Worm (Caenorhabditis elegans): ENCODE results near the gene ttr-17.

Gene ttr-17

DNA sequence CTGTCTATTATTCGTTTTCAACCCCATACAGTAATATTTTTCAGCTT is 28.4 kb downstream of the ttr-17 start, which contains the start of gene kdin-1:
Gene kdin-1 (plus strand): TSS at position 38 of the 47 bp plus-strand sequence.
- no peak for TF ChIP-seq ceh-36 (tag; optimal IDR thresholded peaks at IDR 0.05)
- TF ChIP-seq hmg-4 (GFP tag; optimal IDR thresholded peaks at IDR 0.05), result no peak

DNA sequence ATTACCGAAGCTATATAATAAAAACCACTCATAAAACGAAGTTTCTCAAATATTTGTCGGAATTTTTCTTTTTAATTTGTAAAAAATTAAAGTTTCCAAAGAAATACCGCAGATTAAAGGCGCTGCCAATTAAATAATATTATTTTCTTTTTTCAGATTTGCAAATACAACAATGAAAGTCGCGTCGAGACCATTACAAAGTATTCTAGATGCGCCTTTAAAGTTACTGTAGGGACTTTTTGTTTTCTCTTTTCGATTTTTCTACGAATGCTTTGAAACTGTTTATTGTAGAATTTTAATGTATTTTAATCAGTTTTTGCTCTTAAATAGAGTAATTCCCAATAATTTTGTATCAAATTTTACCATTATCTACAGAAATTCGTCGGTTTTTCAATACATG is 28.6 kb downstream of the ttr-17 start:
- TF ChIP-seq ceh-36 (tag; optimal IDR thresholded peaks at IDR 0.05), result no peak
- no peak for TF ChIP-seq flt-1 (GFP tag; IDR thresholded peaks at IDR 0.05)
- no peak for TF ChIP-seq B0310.2 (tag; optimal IDR thresholded peaks at IDR 0.05)
- TF ChIP-seq ceh-13 (GFP tag; optimal IDR thresholded peaks at IDR 0.05), result no peak
- TF ChIP-seq aly-1 (tag; optimal IDR thresholded peaks at IDR 0.05), result no peak
- TF ChIP-seq hmbx-1 (tag; optimal IDR thresholded peaks at IDR 0.05), result no peak
- no peak for TF ChIP-seq hmg-4 (GFP tag; optimal IDR thresholded peaks at IDR 0.05)
- TF ChIP-seq hnd-1 (tag; optimal IDR thresholded peaks at IDR 0.05), result no peak
- TF ChIP-seq ets-7 (tag; optimal IDR thresholded peaks at IDR 0.05), result no peak
- TF ChIP-seq sea-1 (GFP tag; conservative IDR thresholded peaks at IDR 0.05), result no peak
- TF ChIP-seq F13C5.2 (tag; optimal IDR thresholded peaks at IDR 0.05), result no peak
- no peak for TF ChIP-seq tra-4 (tag; optimal IDR thresholded peaks at IDR 0.05)
- no peak for TF ChIP-seq pes-1 (GFP tag; IDR thresholded peaks at IDR 0.05)
- no peak for TF ChIP-seq tbx-11 (GFP tag; IDR thresholded peaks at IDR 0.05)
- no peak for TF ChIP-seq tbx-37 (GFP tag; conservative IDR thresholded peaks at IDR 0.05)

DNA sequence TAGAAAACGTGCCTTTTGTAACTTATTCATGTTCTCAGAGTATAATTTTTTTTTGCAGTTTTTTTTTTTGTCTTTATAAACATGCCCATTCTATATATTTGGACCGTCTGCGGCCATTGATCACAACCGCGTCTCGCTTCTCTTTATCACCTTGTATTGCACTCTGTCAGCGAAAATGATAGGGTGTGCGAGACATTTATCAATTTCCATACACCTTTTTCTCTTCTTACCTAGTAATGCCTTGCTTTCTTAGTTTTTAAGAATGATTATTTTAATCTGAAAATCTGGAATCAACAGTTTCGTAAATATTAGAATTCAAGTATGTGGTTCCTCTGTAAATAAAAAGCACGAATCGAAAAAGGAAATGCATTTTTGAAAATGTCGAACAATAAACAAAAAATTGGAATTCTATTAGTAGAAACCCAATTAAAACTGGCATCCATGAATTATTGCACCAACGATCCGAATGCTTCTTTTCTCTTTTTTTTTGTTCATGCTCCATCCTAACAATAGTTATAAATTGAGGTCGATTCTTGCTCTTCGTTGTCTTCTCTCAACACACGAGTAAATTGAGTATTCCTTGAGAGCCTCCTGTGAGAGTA is 29.6 kb downstream of the ttr-17 start:
- TF ChIP-seq ets-7 (tag; optimal IDR thresholded peaks at IDR 0.05) (no peak), pes-1 (GFP tag; IDR thresholded peaks at IDR 0.05) (no peak), hmg-4 (GFP tag; optimal IDR thresholded peaks at IDR 0.05) (no peak), F13C5.2 (tag; optimal IDR thresholded peaks at IDR 0.05) (no peak), ama-1 (optimal IDR thresholded peaks at IDR 0.05) (no peak), tbx-11 (GFP tag; IDR thresholded peaks at IDR 0.05) (no peak), hnd-1 (tag; optimal IDR thresholded peaks at IDR 0.05) (no peak), tra-4 (tag; optimal IDR thresholded peaks at IDR 0.05) (no peak), ceh-13 (GFP tag; optimal IDR thresholded peaks at IDR 0.05) (no peak), hmbx-1 (tag; optimal IDR thresholded peaks at IDR 0.05) (no peak), scrt-1 (GFP tag; IDR thresholded peaks at IDR 0.05) (no peak)

DNA sequence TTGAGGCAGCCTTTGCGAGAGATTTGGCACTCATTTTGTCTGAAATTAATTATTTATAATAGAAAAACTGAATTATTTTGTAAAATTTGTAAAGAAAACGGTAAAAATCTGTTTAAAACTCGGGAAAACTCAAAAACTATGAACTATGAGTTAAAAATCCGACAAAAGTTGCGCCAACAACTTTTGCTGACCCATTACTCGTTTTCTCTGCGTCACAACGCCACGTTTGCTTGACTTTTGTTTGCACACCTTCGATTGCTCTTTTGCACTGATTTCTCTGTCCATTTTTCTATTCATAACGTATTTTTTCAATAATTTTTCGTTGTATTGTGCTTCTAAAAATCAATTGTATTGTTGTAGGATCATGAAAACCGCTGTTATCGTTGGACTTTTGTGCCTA is 30.6 kb downstream of the ttr-17 start, which contains the start of gene fkb-1:
Gene fkb-1 (plus strand): TSS at position 361 of the 400 bp plus-strand sequence.
- TF ChIP-seq F13C5.2 (tag; optimal IDR thresholded peaks at IDR 0.05) (peak; percentile 8), tbx-37 (GFP tag; conservative IDR thresholded peaks at IDR 0.05) (no peak), B0310.2 (tag; optimal IDR thresholded peaks at IDR 0.05) (no peak)

DNA sequence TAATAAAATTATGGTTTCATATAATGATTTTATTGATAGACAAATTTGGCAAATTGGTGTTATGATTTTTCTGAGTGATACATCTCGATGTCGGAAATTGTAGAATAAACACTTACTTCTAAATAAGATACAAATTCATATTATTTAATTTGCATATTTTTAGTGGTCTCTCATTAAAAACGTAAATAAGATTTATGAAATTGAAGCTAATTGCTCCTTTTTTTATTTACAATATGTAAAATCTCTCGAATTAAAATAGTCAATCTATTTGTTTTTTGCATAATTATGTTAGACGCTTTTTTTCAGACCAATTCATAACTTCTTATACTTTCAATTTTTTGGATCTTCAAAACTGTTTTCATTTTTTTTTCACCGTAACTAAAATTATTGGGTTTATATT is 34.5 kb downstream of the ttr-17 start, which contains the start of gene hrg-6:
Gene hrg-6 (plus strand): TSS at position 301 of the 400 bp plus-strand sequence.
- no peak for TF ChIP-seq hnd-1 (tag; optimal IDR thresholded peaks at IDR 0.05)
- TF ChIP-seq ceh-13 (GFP tag; optimal IDR thresholded peaks at IDR 0.05), result no peak
- TF ChIP-seq ceh-36 (tag; optimal IDR thresholded peaks at IDR 0.05), result no peak
- TF ChIP-seq hmg-4 (GFP tag; optimal IDR thresholded peaks at IDR 0.05), result no peak
- no peak for TF ChIP-seq ama-1 (optimal IDR thresholded peaks at IDR 0.05)
- no peak for TF ChIP-seq hmbx-1 (tag; optimal IDR thresholded peaks at IDR 0.05)
- no peak for TF ChIP-seq pes-1 (GFP tag; IDR thresholded peaks at IDR 0.05)
- TF ChIP-seq B0310.2 (tag; optimal IDR thresholded peaks at IDR 0.05), result no peak
- no peak for TF ChIP-seq tra-4 (tag; optimal IDR thresholded peaks at IDR 0.05)
- no peak for TF ChIP-seq aly-1 (tag; optimal IDR thresholded peaks at IDR 0.05)
- no peak for TF ChIP-seq tbx-11 (GFP tag; IDR thresholded peaks at IDR 0.05)
- no peak for TF ChIP-seq flt-1 (GFP tag; IDR thresholded peaks at IDR 0.05)
- TF ChIP-seq tbx-37 (GFP tag; conservative IDR thresholded peaks at IDR 0.05), result no peak
- no peak for TF ChIP-seq F13C5.2 (tag; optimal IDR thresholded peaks at IDR 0.05)
- TF ChIP-seq ets-7 (tag; optimal IDR thresholded peaks at IDR 0.05), result no peak
- no peak for TF ChIP-seq sea-1 (GFP tag; conservative IDR thresholded peaks at IDR 0.05)
- TF ChIP-seq scrt-1 (GFP tag; IDR thresholded peaks at IDR 0.05), result no peak

DNA sequence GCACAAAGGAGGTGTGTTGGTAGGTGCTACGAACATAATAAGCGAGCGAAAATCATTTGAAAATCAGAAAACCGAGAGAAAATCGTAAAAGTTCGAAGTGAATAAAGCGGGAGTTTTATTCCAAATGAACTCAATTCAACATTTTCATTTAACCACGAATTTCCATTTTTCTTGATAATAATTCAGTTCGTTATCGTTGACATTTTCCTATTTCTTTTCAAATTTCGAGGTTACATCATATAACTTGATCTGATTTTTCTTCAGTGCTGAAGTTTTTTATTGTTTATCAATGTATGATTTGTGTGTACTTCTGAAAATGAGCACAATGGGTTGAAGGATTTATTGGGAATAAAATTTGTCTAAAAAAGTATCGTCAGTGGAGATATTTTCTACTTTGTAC is 35.2 kb downstream of the ttr-17 start:
- TF ChIP-seq ceh-13 (GFP tag; optimal IDR thresholded peaks at IDR 0.05) (no peak), tra-4 (tag; optimal IDR thresholded peaks at IDR 0.05) (no peak), aly-1 (tag; optimal IDR thresholded peaks at IDR 0.05) (no peak), B0310.2 (tag; optimal IDR thresholded peaks at IDR 0.05) (no peak), ets-7 (tag; optimal IDR thresholded peaks at IDR 0.05) (no peak)

DNA sequence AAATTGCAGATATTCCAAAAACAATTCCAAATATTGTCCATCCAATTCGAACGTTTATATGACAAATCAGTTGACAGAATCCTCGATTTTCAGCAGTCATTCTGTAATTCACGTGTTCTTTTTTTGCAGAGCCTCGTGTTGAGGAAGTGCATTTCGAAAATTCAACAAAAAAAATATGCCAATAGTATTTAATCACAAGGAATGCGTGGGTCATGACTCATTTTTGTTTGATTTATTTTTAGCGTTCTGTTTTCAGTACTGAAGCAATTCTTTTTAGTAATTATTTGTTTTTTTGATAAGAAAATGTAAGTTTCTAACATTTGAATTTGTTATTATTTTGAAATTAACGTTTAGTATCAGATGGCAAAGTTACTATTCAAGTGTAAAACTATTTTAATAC is 35.9 kb downstream of the ttr-17 start, which contains the start of gene hrg-4:
Gene hrg-4 (minus strand): TSS at position 101 of the 400 bp plus-strand sequence.
- TF ChIP-seq scrt-1 (GFP tag; IDR thresholded peaks at IDR 0.05), result no peak
- no peak for TF ChIP-seq hmg-4 (GFP tag; optimal IDR thresholded peaks at IDR 0.05)
- TF ChIP-seq B0310.2 (tag; optimal IDR thresholded peaks at IDR 0.05), result no peak
- TF ChIP-seq tra-4 (tag; optimal IDR thresholded peaks at IDR 0.05), result no peak
- no peak for TF ChIP-seq ama-1 (optimal IDR thresholded peaks at IDR 0.05)
- no peak for TF ChIP-seq sea-1 (GFP tag; conservative IDR thresholded peaks at IDR 0.05)
- TF ChIP-seq pes-1 (GFP tag; IDR thresholded peaks at IDR 0.05), result no peak
- no peak for TF ChIP-seq hmbx-1 (tag; optimal IDR thresholded peaks at IDR 0.05)

DNA sequence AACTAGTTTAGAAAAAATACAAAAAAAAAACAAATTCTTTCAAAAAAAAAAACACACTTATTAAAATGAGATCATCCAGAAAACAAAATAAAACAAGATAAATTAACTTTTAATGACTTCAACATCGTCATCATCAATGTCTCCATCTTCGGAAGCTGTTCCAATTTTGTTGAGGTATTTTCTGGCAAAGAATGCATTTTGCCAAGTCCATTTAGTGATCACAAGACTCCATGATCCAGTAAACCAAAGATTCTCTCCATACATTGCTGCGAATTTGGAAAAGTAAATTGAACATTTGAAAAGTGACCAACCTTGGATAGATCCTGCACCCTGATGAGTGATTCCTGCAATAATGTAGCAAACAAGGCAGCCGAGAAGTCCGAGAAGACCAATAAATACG is 36.7 kb downstream of the ttr-17 start:
- TF ChIP-seq ceh-36 (tag; optimal IDR thresholded peaks at IDR 0.05), result no peak
- TF ChIP-seq sea-1 (GFP tag; conservative IDR thresholded peaks at IDR 0.05), result no peak
- TF ChIP-seq flt-1 (GFP tag; IDR thresholded peaks at IDR 0.05), result no peak
- no peak for TF ChIP-seq hmg-4 (GFP tag; optimal IDR thresholded peaks at IDR 0.05)
- no peak for TF ChIP-seq hnd-1 (tag; optimal IDR thresholded peaks at IDR 0.05)
- TF ChIP-seq tra-4 (tag; optimal IDR thresholded peaks at IDR 0.05), result no peak
- no peak for TF ChIP-seq ceh-13 (GFP tag; optimal IDR thresholded peaks at IDR 0.05)

DNA sequence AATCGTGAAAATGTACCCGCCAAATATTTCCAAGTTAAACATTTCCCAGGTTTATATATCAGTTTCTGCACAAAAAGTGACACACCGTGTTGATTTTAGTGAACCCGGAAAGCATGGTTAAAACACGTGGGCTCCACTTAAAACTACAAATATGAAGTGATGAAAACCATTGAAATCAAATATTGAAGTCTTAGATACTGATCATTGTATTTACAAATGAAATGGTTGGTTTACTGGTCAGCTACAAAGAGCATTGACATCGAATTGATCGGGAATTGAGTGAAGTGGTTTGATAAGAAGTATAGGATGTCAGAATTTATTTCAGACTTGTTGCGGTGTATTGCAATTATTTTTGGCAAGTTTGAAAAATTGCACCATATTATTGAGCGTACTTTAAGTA is 37.4 kb downstream of the ttr-17 start, which contains the start of gene hrg-5:
Gene hrg-5 (minus strand): TSS at position 17 of the 400 bp plus-strand sequence.
- no peak for TF ChIP-seq F13C5.2 (tag; optimal IDR thresholded peaks at IDR 0.05)
- TF ChIP-seq ceh-36 (tag; optimal IDR thresholded peaks at IDR 0.05), result no peak
- no peak for TF ChIP-seq hmg-4 (GFP tag; optimal IDR thresholded peaks at IDR 0.05)
- no peak for TF ChIP-seq tbx-37 (GFP tag; conservative IDR thresholded peaks at IDR 0.05)
- no peak for TF ChIP-seq hnd-1 (tag; optimal IDR thresholded peaks at IDR 0.05)
- no peak for TF ChIP-seq ceh-13 (GFP tag; optimal IDR thresholded peaks at IDR 0.05)
- no peak for TF ChIP-seq hmbx-1 (tag; optimal IDR thresholded peaks at IDR 0.05)
- TF ChIP-seq scrt-1 (GFP tag; IDR thresholded peaks at IDR 0.05), result no peak
- no peak for TF ChIP-seq ets-7 (tag; optimal IDR thresholded peaks at IDR 0.05)
- no peak for TF ChIP-seq sea-1 (GFP tag; conservative IDR thresholded peaks at IDR 0.05)
- TF ChIP-seq flt-1 (GFP tag; IDR thresholded peaks at IDR 0.05), result no peak
- no peak for TF ChIP-seq tra-4 (tag; optimal IDR thresholded peaks at IDR 0.05)
- TF ChIP-seq tbx-11 (GFP tag; IDR thresholded peaks at IDR 0.05), result no peak
- no peak for TF ChIP-seq ama-1 (optimal IDR thresholded peaks at IDR 0.05)
- no peak for TF ChIP-seq aly-1 (tag; optimal IDR thresholded peaks at IDR 0.05)
- no peak for TF ChIP-seq pes-1 (GFP tag; IDR thresholded peaks at IDR 0.05)
- TF ChIP-seq B0310.2 (tag; optimal IDR thresholded peaks at IDR 0.05), result no peak
